Fruit fly (Drosophila melanogaster) whole organism, embryonic: ENCODE measurements around the gene gammaTub37C.

Experiments
- Abd-B ChIP-seq: fragments of 200-800 bp; sonication (Bioruptor generic); optimal IDR thresholded peaks from 2 replicates; lab custom pipeline; 2018; ENCODE audit warnings: missing biosample characterization, mild to moderate bottlenecking, missing genetic modification characterization, moderate library complexity
- Ada2b ChIP-seq: fragments of 200-800 bp; sonication (Bioruptor generic); IDR thresholded peaks from 2 replicates; pipeline ENCODE4 v1.3.6; 2022; ENCODE audit warnings: missing biosample characterization, missing genetic modification characterization
- Asciz ChIP-seq: fragments of 200-800 bp; sonication (Bioruptor generic); optimal IDR thresholded peaks from 2 replicates; lab custom pipeline; 2017; ENCODE audit warnings: missing biosample characterization, mild to moderate bottlenecking, missing genetic modification characterization, missing genetic modification reagents
- Atf6 ChIP-seq: fragments of 200-800 bp; sonication (Bioruptor generic); IDR thresholded peaks from 2 replicates; pipeline ENCODE4 v1.3.6; 2022; ENCODE audit warnings: missing biosample characterization, missing genetic modification characterization
- BtbVII ChIP-seq: fragments of 200-800 bp; sonication (Bioruptor generic); optimal IDR thresholded peaks from 3 replicates; lab custom pipeline; 2017; ENCODE audit warnings: missing biosample characterization, mild to moderate bottlenecking, missing genetic modification characterization
- CG11093 ChIP-seq: fragments of 200-800 bp; sonication (Bioruptor generic); IDR thresholded peaks from 3 replicates; pipeline ENCODE4 v1.3.6; 2022; ENCODE audit warnings: missing biosample characterization, missing genetic modification characterization
- CG11247 ChIP-seq: fragments of 200-800 bp; sonication (Bioruptor generic); IDR thresholded peaks from 2 replicates; pipeline ENCODE4 v1.3.6; 2022; ENCODE audit warnings: missing biosample characterization, missing genetic modification characterization
- CG11695 ChIP-seq: fragments of 200-800 bp; sonication (Bioruptor generic); IDR thresholded peaks from 3 replicates; pipeline ENCODE4 v1.3.6; 2022; ENCODE audit warnings: missing biosample characterization, missing genetic modification characterization
- CG11723 ChIP-seq: fragments of 200-800 bp; sonication (Bioruptor generic); optimal IDR thresholded peaks from 2 replicates; lab custom pipeline; 2017; ENCODE audit warnings: missing biosample characterization, mild to moderate bottlenecking, missing genetic modification characterization
- CG12155 ChIP-seq: fragments of 200-800 bp; sonication (Bioruptor generic); optimal IDR thresholded peaks from 3 replicates; lab custom pipeline; 2016; ENCODE audit warnings: missing biosample characterization, missing genetic modification characterization
- CG12391 ChIP-seq: fragments of 200-800 bp; sonication (Bioruptor generic); optimal IDR thresholded peaks from 3 replicates; lab custom pipeline; 2018; ENCODE audit warnings: missing biosample characterization, mild to moderate bottlenecking, missing genetic modification characterization, moderate library complexity
- CG13287 ChIP-seq: fragments of 200-800 bp; sonication (Bioruptor generic); IDR thresholded peaks from 2 replicates; pipeline ENCODE4 v1.3.6; 2022; ENCODE audit warnings: missing biosample characterization, missing genetic modification characterization; ENCODE audit not compliant: partially characterized antibody
- CG15073 ChIP-seq: fragments of 200-800 bp; sonication (Bioruptor generic); optimal IDR thresholded peaks from 2 replicates; lab custom pipeline; 2016; ENCODE audit warnings: missing biosample characterization, missing genetic modification characterization
- CG16815 ChIP-seq: fragments of 200-800 bp; sonication (Bioruptor generic); optimal IDR thresholded peaks from 3 replicates; lab custom pipeline; 2017; ENCODE audit warnings: missing biosample characterization, mild to moderate bottlenecking, missing genetic modification characterization
- CG17186 ChIP-seq: fragments of 200-800 bp; sonication (Bioruptor generic); optimal IDR thresholded peaks from 3 replicates; lab custom pipeline; 2017; ENCODE audit warnings: missing biosample characterization, missing genetic modification reagents, missing genetic modification characterization
- CG17612 ChIP-seq: fragments of 200-800 bp; sonication (Bioruptor generic); IDR thresholded peaks from 2 replicates; pipeline ENCODE4 v1.3.6; 2022; ENCODE audit warnings: missing biosample characterization, missing genetic modification characterization
- CG18599 ChIP-seq: fragments of 200-800 bp; sonication (Bioruptor generic); optimal IDR thresholded peaks from 3 replicates; lab custom pipeline; 2017; ENCODE audit warnings: missing biosample characterization, missing genetic modification characterization, mild to moderate bottlenecking, moderate library complexity, missing genetic modification reagents
- CG31441 ChIP-seq: fragments of 200-800 bp; sonication (Bioruptor generic); IDR thresholded peaks from 2 replicates; pipeline ENCODE4 v1.3.6; 2022; ENCODE audit warnings: missing biosample characterization, missing genetic modification characterization
- CG33213 ChIP-seq: fragments of 200-800 bp; sonication (Bioruptor generic); optimal IDR thresholded peaks from 3 replicates; lab custom pipeline; 2016; ENCODE audit warnings: missing biosample characterization, missing genetic modification characterization
- CG33557 ChIP-seq: fragments of 200-800 bp; sonication (Bioruptor generic); optimal IDR thresholded peaks from 2 replicates; lab custom pipeline; 2019; ENCODE audit warnings: missing biosample characterization, mild to moderate bottlenecking, missing genetic modification characterization, moderate library complexity
- CG4617 ChIP-seq: fragments of 200-800 bp; sonication (Bioruptor generic); optimal IDR thresholded peaks from 3 replicates; lab custom pipeline; 2016; ENCODE audit warnings: missing biosample characterization, missing genetic modification characterization, borderline replicate concordance
- CG6654 ChIP-seq: fragments of 200-800 bp; sonication (Bioruptor generic); optimal IDR thresholded peaks from 2 replicates; lab custom pipeline; 2017; ENCODE audit warnings: missing biosample characterization, mild to moderate bottlenecking, missing genetic modification characterization
- CG9932 ChIP-seq: fragments of 200-800 bp; sonication (Bioruptor generic); IDR thresholded peaks from 2 replicates; pipeline ENCODE4 v1.3.6; 2022; ENCODE audit warnings: missing biosample characterization, missing genetic modification characterization
- CTCF ChIP-seq: fragments of 200-800 bp; sonication (Bioruptor generic); optimal IDR thresholded peaks from 2 replicates; lab custom pipeline; 2017; ENCODE audit warnings: missing biosample characterization, mild to moderate bottlenecking, missing genetic modification characterization, moderate library complexity
- Hr3 ChIP-seq: fragments of 200-800 bp; sonication (Bioruptor generic); optimal IDR thresholded peaks from 3 replicates; lab custom pipeline; 2016; ENCODE audit warnings: missing biosample characterization, missing genetic modification characterization
- Jarid2 ChIP-seq: fragments of 200-800 bp; sonication (Bioruptor generic); optimal IDR thresholded peaks from 3 replicates; lab custom pipeline; 2017; ENCODE audit warnings: mild to moderate bottlenecking, missing biosample characterization, missing genetic modification reagents, missing genetic modification characterization
- MBD-R2 ChIP-seq: fragments of 200-800 bp; sonication (Bioruptor generic); IDR thresholded peaks from 2 replicates; pipeline ENCODE4 v1.3.6; 2022; ENCODE audit warnings: missing biosample characterization, missing genetic modification characterization
- PHDP ChIP-seq: fragments of 200-800 bp; sonication (Bioruptor generic); optimal IDR thresholded peaks from 3 replicates; lab custom pipeline; 2018; ENCODE audit warnings: missing biosample characterization, mild to moderate bottlenecking, missing genetic modification characterization, moderate library complexity
- Pdp1 ChIP-seq, 2 experiments: fragments of 200-800 bp; sonication (Bioruptor generic); optimal IDR thresholded peaks; 3 replicates each; lab custom pipeline; 2016; ENCODE audit warnings: missing biosample characterization in 2 of 2, missing genetic modification characterization in 2 of 2, mild to moderate bottlenecking in 1 of 2, moderate library complexity in 1 of 2
- Rx ChIP-seq: fragments of 200-800 bp; sonication (Bioruptor generic); IDR thresholded peaks from 2 replicates; pipeline ENCODE4 v1.3.6; 2022; ENCODE audit warnings: missing biosample characterization, missing genetic modification characterization
- ap ChIP-seq: fragments of 200-800 bp; sonication (Bioruptor generic); IDR thresholded peaks from 2 replicates; pipeline ENCODE4 v1.3.6; 2022; ENCODE audit warnings: missing biosample characterization, missing genetic modification characterization
- ato ChIP-seq: fragments of 200-800 bp; sonication (Bioruptor generic); IDR thresholded peaks from 2 replicates; pipeline ENCODE4 v1.3.6; 2022; ENCODE audit warnings: missing biosample characterization, missing genetic modification characterization; ENCODE audit not compliant: partially characterized antibody
- bcd ChIP-seq: fragments of 200-800 bp; sonication (Bioruptor generic); optimal IDR thresholded peaks from 2 replicates; lab custom pipeline; 2017; ENCODE audit warnings: missing biosample characterization, mild to moderate bottlenecking, missing genetic modification characterization
- cg ChIP-seq: fragments of 200-800 bp; sonication (Bioruptor generic); optimal IDR thresholded peaks from 3 replicates; lab custom pipeline; 2019; ENCODE audit warnings: missing biosample characterization, mild to moderate bottlenecking, missing genetic modification characterization, moderate library complexity
- chn ChIP-seq: fragments of 200-800 bp; sonication (Bioruptor generic); optimal IDR thresholded peaks from 2 replicates; lab custom pipeline; 2016; ENCODE audit warnings: missing biosample characterization, missing genetic modification characterization
- disco-r ChIP-seq: fragments of 200-800 bp; sonication (Bioruptor generic); optimal IDR thresholded peaks from 2 replicates; lab custom pipeline; 2016; ENCODE audit warnings: missing biosample characterization, missing genetic modification characterization
- dmrt11E ChIP-seq: fragments of 200-800 bp; sonication (Bioruptor generic); optimal IDR thresholded peaks from 3 replicates; lab custom pipeline; 2018; ENCODE audit warnings: missing biosample characterization, mild to moderate bottlenecking, missing genetic modification characterization, moderate library complexity
- dmrt99B ChIP-seq: fragments of 200-800 bp; sonication (Bioruptor generic); optimal IDR thresholded peaks from 2 replicates; lab custom pipeline; 2018; ENCODE audit warnings: missing biosample characterization, mild to moderate bottlenecking, missing genetic modification characterization, moderate library complexity
- eve ChIP-seq, 2 experiments: fragments of >200 bp; optimal IDR thresholded peaks; 2 replicates each; lab custom pipeline; 2017; ENCODE audit warnings: missing biosample characterization in 2 of 2, missing genetic modification characterization in 2 of 2
- fd96Cb ChIP-seq: fragments of 200-800 bp; sonication (Bioruptor generic); optimal IDR thresholded peaks from 2 replicates; lab custom pipeline; 2018; ENCODE audit warnings: missing biosample characterization, mild to moderate bottlenecking, missing genetic modification characterization, moderate library complexity
- gt ChIP-seq: fragments of 200-800 bp; sonication (Bioruptor generic); IDR thresholded peaks from 2 replicates; pipeline ENCODE4 v1.3.6; 2022; ENCODE audit warnings: missing biosample characterization, missing genetic modification characterization
- lab ChIP-seq: fragments of 200-800 bp; sonication (Bioruptor generic); optimal IDR thresholded peaks from 3 replicates; lab custom pipeline; 2017; ENCODE audit warnings: missing biosample characterization, missing genetic modification characterization, mild to moderate bottlenecking, moderate library complexity, missing genetic modification reagents
- lola ChIP-seq, 3 experiments: fragments of >200 bp in 2 of 3; fragments of 200-800 bp in 1 of 3; sonication (Bioruptor generic) in 1 of 3; optimal IDR thresholded peaks; 2 replicates each; lab custom pipeline; 2017 to 2019; ENCODE audit warnings: missing biosample characterization in 3 of 3, missing genetic modification characterization in 3 of 3, mild to moderate bottlenecking in 1 of 3, moderate library complexity in 1 of 3
- nom ChIP-seq: fragments of 200-800 bp; sonication (Bioruptor generic); optimal IDR thresholded peaks from 2 replicates; lab custom pipeline; 2017; ENCODE audit warnings: missing biosample characterization, missing genetic modification characterization, mild to moderate bottlenecking, moderate library complexity, missing genetic modification reagents
- p53 ChIP-seq: fragments of 200-800 bp; sonication (Bioruptor generic); optimal IDR thresholded peaks from 2 replicates; lab custom pipeline; 2016; ENCODE audit warnings: missing biosample characterization, missing genetic modification characterization
- row ChIP-seq: fragments of 200-800 bp; sonication (Bioruptor generic); IDR thresholded peaks from 3 replicates; pipeline ENCODE4 v1.3.6; 2022; ENCODE audit warnings: missing biosample characterization, missing genetic modification characterization
- vnd ChIP-seq: fragments of 200-800 bp; sonication (Bioruptor generic); IDR thresholded peaks from 3 replicates; pipeline ENCODE4 v1.3.6; 2022; ENCODE audit warnings: missing biosample characterization, missing genetic modification characterization; ENCODE audit not compliant: partially characterized antibody

gammaTub37C gene

dm6 chr2L:19158679-19159551, 26.6 kb downstream of the gammaTub37C start (continued):
- no peak for TF ChIP-seq CG11247 (GFP tag; lab: Robert Waterston, UW)
- peak; percentile 19 for TF ChIP-seq CG16815 (GFP tag; lab: Kevin White, UChicago)
- TF ChIP-seq PHDP (tag; lab: Kevin White, UChicago), result peak; percentile 10
- no peak for TF ChIP-seq CG17612
- 0 out of 3 replicates have a peak, but pooled peaks have one; percentile 9 for TF ChIP-seq CG11695 (GFP tag; lab: Robert Waterston, UW)
- TF ChIP-seq Abd-B (GFP tag; lab: Kevin White, UChicago), result no peak
- peak; percentile 14 for TF ChIP-seq Pdp1 (GFP tag; optimal IDR thresholded peaks at IDR 0.05; lab: Kevin White, UChicago)
- peak; percentile 19 for TF ChIP-seq dmrt11E (tag; lab: Kevin White, UChicago)
- TF ChIP-seq dmrt99B, result peak; percentile 67
- TF ChIP-seq ato, result no peak
- TF ChIP-seq CG33213, result no peak
- no peak for TF ChIP-seq CTCF (GFP tag; lab: Kevin White, UChicago)
- peak; percentile 1 for TF ChIP-seq p53 (GFP tag; lab: Kevin White, UChicago)
- TF ChIP-seq Asciz (GFP tag; lab: Kevin White, UChicago), result peak; percentile 16
- peak; percentile 24 for TF ChIP-seq Hr3 (GFP tag; lab: Kevin White, UChicago)
- TF ChIP-seq chn (GFP tag; lab: Kevin White, UChicago), result peak; percentile 25
- TF ChIP-seq disco-r, result no peak
- peak; percentile 39 for TF ChIP-seq BtbVII (GFP tag; lab: Kevin White, UChicago)
- 0 out of 2 replicates have a peak, but pooled peaks have one; percentile 20 for TF ChIP-seq Rx (GFP tag; lab: Robert Waterston, UW)
- TF ChIP-seq lab (GFP tag; lab: Kevin White, UChicago), result peak; percentile 57
- peak; percentile 84 for TF ChIP-seq cg (GFP tag; lab: Kevin White, UChicago)
- TF ChIP-seq nom (GFP tag; lab: Kevin White, UChicago), result no peak
- TF ChIP-seq CG33557 (GFP tag; lab: Kevin White, UChicago), result peak; percentile 46
- no peak for TF ChIP-seq MBD-R2 (GFP tag; lab: Robert Waterston, UW)
- TF ChIP-seq vnd, result no peak
- TF ChIP-seq Jarid2 (GFP tag; lab: Kevin White, UChicago), result peak; percentile 38
- TF ChIP-seq Atf6 (GFP tag; lab: Robert Waterston, UW), result peak; percentile 53; the same call in 1 of the 2 replicates
- TF ChIP-seq gt (GFP tag; lab: Robert Waterston, UW), result no peak
- TF ChIP-seq row (GFP tag; lab: Robert Waterston, UW), result peak; percentile 47; the same call in 2 of the 3 replicates
- TF ChIP-seq lola (GFP tag; optimal IDR thresholded peaks at IDR 0.05; lab: Kevin White, UChicago), result peak in 1 of 3 experiments; percentile 27
- TF ChIP-seq bcd (GFP tag; lab: Kevin White, UChicago), result peak; percentile 24
- TF ChIP-seq ap (GFP tag; lab: Robert Waterston, UW), result 0 out of 2 replicates have a peak, but pooled peaks have one; percentile 10
- no peak for TF ChIP-seq CG17186 (GFP tag; lab: Kevin White, UChicago)
- peak; percentile 53; the same call in 1 of the 2 replicates for TF ChIP-seq CG31441 (GFP tag; lab: Robert Waterston, UW)
- peak; percentile 17 for TF ChIP-seq CG12155 (GFP tag; lab: Kevin White, UChicago)
- no peak for TF ChIP-seq CG13287 (GFP tag; lab: Robert Waterston, UW)
- peak; percentile 34 for TF ChIP-seq CG12391
- peak; percentile 47 for TF ChIP-seq CG11723 (GFP tag; lab: Kevin White, UChicago)
- TF ChIP-seq CG15073 (GFP tag; lab: Kevin White, UChicago), result no peak
- peak; percentile 16 for TF ChIP-seq CG18599 (GFP tag; lab: Kevin White, UChicago)
- TF ChIP-seq eve (GFP tag; optimal IDR thresholded peaks at IDR 0.05; lab: Kevin White, UChicago), result no peak
- TF ChIP-seq fd96Cb (tag; lab: Kevin White, UChicago), result peak; percentile 46
- TF ChIP-seq CG9932 (GFP tag; lab: Robert Waterston, UW), result peak; percentile 39; the same call in 1 of the 2 replicates
- peak; percentile 28; the same call in 1 of the 2 replicates for TF ChIP-seq Ada2b (GFP tag; lab: Robert Waterston, UW)
- peak; percentile 41; the same call in 1 of the 3 replicates for TF ChIP-seq CG11093 (GFP tag; lab: Robert Waterston, UW)
- TF ChIP-seq CG4617 (GFP tag; lab: Kevin White, UChicago), result peak; percentile 3
- peak; percentile 39 for TF ChIP-seq CG6654 (GFP tag; lab: Kevin White, UChicago)
